Comparison of ENCODE assay signal across 3 fruit fly cellular contexts in genomic region chr2L:14474400-14474799, dm6.
TF ChIP-seq lines count a peak whose summit lies in the region.

No protein-coding gene starts in this region.

- no peak for TF ChIP-seq CTCF in whole organism, embryonic (GFP tag; optimal IDR thresholded peaks at IDR 0.05; lab: Kevin White, UChicago)

TF ChIP-seq in whole organism, embryonic, 481 proteins besides CTCF, POLR2A, EP300 and RAD21:
- TF ChIP-seq prd (optimal IDR thresholded peaks at IDR 0.05; lab: Kevin White, UChicago) (no peak), prd (GFP tag; IDR thresholded peaks at IDR 0.05; lab: Robert Waterston, UW) (0 out of 3 replicates have a peak, but pooled peaks have one; percentile 11), Med (GFP tag; lab: Kevin White, UChicago) (peak; percentile 62), lab (GFP tag; optimal IDR thresholded peaks at IDR 0.05; lab: Kevin White, UChicago) (peak; percentile 13), CG15601 (tag; optimal IDR thresholded peaks at IDR 0.05; lab: Kevin White, UChicago) (no peak), vvl (GFP tag; IDR thresholded peaks at IDR 0.05; lab: Robert Waterston, UW) (0 out of 2 replicates have a peak, but pooled peaks have one; percentile 26), CG3726 (GFP tag; IDR thresholded peaks at IDR 0.05; lab: Robert Waterston, UW) (0 out of 3 replicates have a peak, but pooled peaks have one; percentile 15), CG18476 (GFP tag; optimal IDR thresholded peaks at IDR 0.05; lab: Kevin White, UChicago) (no peak)
TF ChIP-seq in whole organism, embryonic: peak in this region for 5.

TF ChIP-seq in whole organism, prepupa, 60 proteins besides CTCF, POLR2A, EP300 and RAD21:
- peak; percentile 4 to 88 for TF ChIP-seq ss (GFP tag; optimal IDR thresholded peaks at IDR 0.05; lab: Kevin White, UChicago)
- no peak for TF ChIP-seq CG6163 (GFP tag; IDR thresholded peaks at IDR 0.05; lab: Robert Waterston, UW)
TF ChIP-seq in whole organism, prepupa: peak in this region for 1.

TF ChIP-seq in whole organism, pupa, 21 proteins besides CTCF, POLR2A, EP300 and RAD21:
- TF ChIP-seq CG8159 (tag; optimal IDR thresholded peaks at IDR 0.05; lab: Kevin White, UChicago): no peak
- no peak for TF ChIP-seq CG34367 (tag; optimal IDR thresholded peaks at IDR 0.05; lab: Kevin White, UChicago)
- peak; percentile 23; the same call in 1 of the 3 replicates for TF ChIP-seq CG4496 (GFP tag; IDR thresholded peaks at IDR 0.05; lab: Robert Waterston, UW)
- TF ChIP-seq Pif1A (GFP tag; optimal IDR thresholded peaks at IDR 0.05; lab: Kevin White, UChicago): no peak
- TF ChIP-seq gl (tag; optimal IDR thresholded peaks at IDR 0.05; lab: Kevin White, UChicago): no peak
- TF ChIP-seq EcR (GFP tag; optimal IDR thresholded peaks at IDR 0.05; lab: Kevin White, UChicago): no peak
